Worm (Caenorhabditis elegans) whole organism, L1 larva: ENCODE data around the gene F21H7.5.
A peak's percentile ranks its signal among the peaks of the same experiment; 100 is the strongest.

Experiments
- C04F5.9 ChIP-seq: sonication (generic microtip); optimal IDR thresholded peaks from 2 replicates; lab custom pipeline; 2016; ENCODE audit warnings: missing genetic modification characterization, missing compliant biosample characterization
- F16B12.6 ChIP-seq: fragments of 150-350 bp; optimal IDR thresholded peaks from 2 replicates; lab custom pipeline; 2014; ENCODE audit warnings: missing biosample characterization, missing genetic modification characterization
- aly-2 ChIP-seq: fragments of 150-350 bp; optimal IDR thresholded peaks from 2 replicates; lab custom pipeline; 2014; ENCODE audit warnings: missing biosample characterization, missing genetic modification characterization
- ama-1 ChIP-seq: fragments of 150-350 bp; optimal IDR thresholded peaks from 2 replicates; lab custom pipeline; 2014
- blmp-1 ChIP-seq: fragments of 150-350 bp; optimal IDR thresholded peaks from 2 replicates; lab custom pipeline; 2014; ENCODE audit warnings: missing biosample characterization, missing genetic modification characterization
- ceh-8 ChIP-seq: fragments of 200-800 bp; sonication (Bioruptor generic); optimal IDR thresholded peaks from 2 replicates; lab custom pipeline; 2018; ENCODE audit warnings: mild to moderate bottlenecking, missing genetic modification characterization, moderate library complexity, missing compliant biosample characterization
- efl-1 ChIP-seq, 4 experiments: fragments of 150-350 bp; optimal IDR thresholded peaks in 3 of 4; peaks in 1 of 4; 1 replicate in 1 of 4; 2 replicates in 3 of 4; lab custom pipeline; 2014; ENCODE audit warnings: missing biosample characterization in 2 of 4, missing genetic modification characterization in 2 of 4, missing genetic modification reagents in 2 of 4
- efl-3 ChIP-seq: fragments of 200-800 bp; sonication (Bioruptor generic); optimal IDR thresholded peaks from 2 replicates; lab custom pipeline; 2018; ENCODE audit warnings: mild to moderate bottlenecking, missing genetic modification characterization, missing compliant biosample characterization
- egl-13 ChIP-seq: sonication (generic microtip); optimal IDR thresholded peaks from 2 replicates; lab custom pipeline; 2016; ENCODE audit warnings: missing genotype, missing genetic modification reagents, missing genetic modification characterization, missing compliant biosample characterization
- elt-2 ChIP-seq: sonication (generic microtip); optimal IDR thresholded peaks from 2 replicates; lab custom pipeline; 2016; ENCODE audit warnings: missing genetic modification characterization, mild to moderate bottlenecking, inconsistent platforms, missing compliant biosample characterization, missing genetic modification reagents
- elt-3 ChIP-seq, 6 experiments: fragments of 150-350 bp in 1 of 6; sonication (generic microtip); optimal IDR thresholded peaks; 2 replicates each; lab custom pipeline; 2017 to 2018; ENCODE audit warnings: missing biosample characterization in 6 of 6, missing genetic modification characterization in 6 of 6, inconsistent platforms in 1 of 6
- ets-5 ChIP-seq: fragments of 200-800 bp; sonication (Bioruptor generic); IDR thresholded peaks from 2 replicates; pipeline ENCODE4 v1.3.6; 2022; ENCODE audit warnings: missing genetic modification characterization, missing compliant biosample characterization
- hlh-17 ChIP-seq: fragments of 200-800 bp; sonication (Bioruptor generic); optimal IDR thresholded peaks from 2 replicates; lab custom pipeline; 2018; ENCODE audit warnings: missing genetic modification characterization, mild to moderate bottlenecking, missing compliant biosample characterization, moderate library complexity, borderline replicate concordance
- irx-1 ChIP-seq: sonication (generic microtip); optimal IDR thresholded peaks from 2 replicates; lab custom pipeline; 2016; ENCODE audit warnings: missing genetic modification characterization, missing compliant biosample characterization
- lin-14 ChIP-seq: fragments of 200-800 bp; sonication (Bioruptor generic); optimal IDR thresholded peaks from 2 replicates; lab custom pipeline; 2018; ENCODE audit warnings: mild to moderate bottlenecking, missing genetic modification characterization, moderate library complexity, missing compliant biosample characterization
- lin-15B ChIP-seq: fragments of 150-350 bp; sonication (generic microtip); optimal IDR thresholded peaks from 3 replicates; lab custom pipeline; 2014; ENCODE audit warnings: missing biosample characterization, missing genetic modification characterization
- lin-35 ChIP-seq, 2 experiments: fragments of 150-350 bp; optimal IDR thresholded peaks; 2 replicates each; lab custom pipeline; 2014; ENCODE audit warnings: missing biosample characterization in 2 of 2, missing genetic modification characterization in 2 of 2, missing genetic modification reagents in 2 of 2
- lir-3 ChIP-seq: sonication (generic microtip); optimal IDR thresholded peaks from 2 replicates; lab custom pipeline; 2016; ENCODE audit warnings: mild to moderate bottlenecking, missing genetic modification characterization, moderate library complexity, missing compliant biosample characterization; ENCODE audit not compliant: poor library complexity
- lsy-2 ChIP-seq, 2 experiments: fragments of 150-350 bp; optimal IDR thresholded peaks; 2 replicates each; lab custom pipeline; 2014; ENCODE audit warnings: missing biosample characterization in 2 of 2, missing genetic modification characterization in 2 of 2
- mef-2 ChIP-seq: fragments of 150-350 bp; optimal IDR thresholded peaks from 2 replicates; lab custom pipeline; 2014; ENCODE audit warnings: missing biosample characterization, missing genetic modification characterization
- nhr-19 ChIP-seq: fragments of 200-800 bp; sonication (Bioruptor generic); conservative IDR thresholded peaks from 2 replicates; pipeline ENCODE4 v1.3.6; 2022; ENCODE audit warnings: missing genetic modification characterization, missing compliant biosample characterization
- nhr-20 ChIP-seq: sonication (generic microtip); optimal IDR thresholded peaks from 2 replicates; lab custom pipeline; 2016; ENCODE audit warnings: mild to moderate bottlenecking, missing genetic modification characterization, missing compliant biosample characterization
- nhr-90 ChIP-seq: sonication (generic microtip); optimal IDR thresholded peaks from 2 replicates; lab custom pipeline; 2016; ENCODE audit warnings: mild to moderate bottlenecking, missing genetic modification characterization, missing compliant biosample characterization; ENCODE audit not compliant: poor library complexity
- pag-3 ChIP-seq: sonication (generic microtip); optimal IDR thresholded peaks from 2 replicates; lab custom pipeline; 2017; ENCODE audit warnings: missing genetic modification characterization, mild to moderate bottlenecking, missing compliant biosample characterization, antibody characterized with exemption, borderline replicate concordance; ENCODE audit not compliant: insufficient read depth
- rnt-1 ChIP-seq: sonication (generic microtip); optimal IDR thresholded peaks from 2 replicates; lab custom pipeline; 2016; ENCODE audit warnings: mild to moderate bottlenecking, missing genetic modification characterization, moderate library complexity, missing compliant biosample characterization
- skn-1 ChIP-seq: fragments of 150-350 bp; optimal IDR thresholded peaks from 2 replicates; lab custom pipeline; 2014; ENCODE audit warnings: missing biosample characterization, missing genetic modification characterization
- snu-23 ChIP-seq: sonication (generic microtip); optimal IDR thresholded peaks from 2 replicates; lab custom pipeline; 2016; ENCODE audit warnings: missing genetic modification characterization, missing compliant biosample characterization
- sptf-1 ChIP-seq: fragments of 150-350 bp; optimal IDR thresholded peaks from 2 replicates; lab custom pipeline; 2014; ENCODE audit warnings: missing biosample characterization, missing genetic modification characterization
- sup-37 ChIP-seq: fragments of 200-800 bp; sonication (Bioruptor generic); optimal IDR thresholded peaks from 2 replicates; lab custom pipeline; 2018; ENCODE audit warnings: mild to moderate bottlenecking, missing genetic modification characterization, missing compliant biosample characterization
- swsn-7 ChIP-seq: sonication (generic microtip); optimal IDR thresholded peaks from 2 replicates; lab custom pipeline; 2016; ENCODE audit warnings: missing genetic modification characterization, missing compliant biosample characterization
- tlp-1 ChIP-seq: fragments of 150-350 bp; optimal IDR thresholded peaks from 2 replicates; lab custom pipeline; 2014; ENCODE audit warnings: missing biosample characterization, missing genetic modification characterization
- unc-86 ChIP-seq: sonication (generic microtip); optimal IDR thresholded peaks from 2 replicates; lab custom pipeline; 2016; ENCODE audit warnings: missing genetic modification characterization, missing compliant biosample characterization
- vab-15 ChIP-seq: sonication (generic microtip); optimal IDR thresholded peaks from 2 replicates; lab custom pipeline; 2017; ENCODE audit warnings: missing genotype, mild to moderate bottlenecking, missing genetic modification characterization, missing compliant biosample characterization
- zag-1 ChIP-seq: fragments of 150-350 bp; optimal IDR thresholded peaks from 2 replicates; lab custom pipeline; 2014; ENCODE audit warnings: missing biosample characterization, missing genetic modification characterization
- ztf-11 ChIP-seq, 2 experiments: sonication (generic microtip); optimal IDR thresholded peaks; 2 replicates each; lab custom pipeline; 2016 to 2017; ENCODE audit warnings: missing genetic modification characterization in 2 of 2, missing biosample characterization in 1 of 2, missing compliant biosample characterization in 1 of 2

Gene F21H7.5

DNA sequence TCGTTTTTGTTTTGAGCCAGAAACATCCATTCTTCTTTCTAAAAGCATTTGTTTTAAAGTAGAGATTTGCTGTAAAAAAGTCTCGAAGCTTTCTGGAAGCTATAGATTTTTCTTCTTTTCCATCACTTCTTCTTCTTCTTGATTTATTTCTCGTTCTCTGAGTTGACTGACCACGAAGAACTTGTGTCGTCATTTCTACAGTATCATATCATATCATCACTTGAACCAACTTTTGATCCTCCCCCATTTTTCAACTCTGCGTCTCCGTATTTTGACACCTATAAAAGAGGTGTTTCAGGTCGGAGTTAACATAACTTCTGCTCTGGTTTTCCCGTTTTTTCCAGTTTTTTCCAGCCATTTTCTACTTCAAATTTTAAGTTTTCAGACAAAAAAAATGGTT is 22.8 kb upstream of the F21H7.5 start, which contains the start of gene F11A5.9:
F11A5.9 (plus strand) TSS at position 386 of the 400 bp plus-strand sequence.
- peak in 1 of 2 experiments; percentile 9 for TF ChIP-seq lin-35 (GFP tag; optimal IDR thresholded peaks at IDR 0.05; lab: Kevin White, UChicago)
- TF ChIP-seq nhr-90: no peak
- TF ChIP-seq blmp-1 (tag; lab: Kevin White, UChicago): peak; percentile 38
- no peak for TF ChIP-seq lin-14 (GFP tag; lab: Kevin White, UChicago)
- peak in 2 of 6 experiments; percentile 5 to 69 for TF ChIP-seq elt-3 (tag; optimal IDR thresholded peaks at IDR 0.05; lab: Kevin White, UChicago)
- no peak for TF ChIP-seq C04F5.9 (tag; lab: Kevin White, UChicago)
- TF ChIP-seq nhr-19 (GFP tag; lab: Robert Waterston, UW): peak; percentile 19; the same call in 1 of the 2 replicates
- TF ChIP-seq lsy-2 (tag; optimal IDR thresholded peaks at IDR 0.05; lab: Kevin White, UChicago): peak in 1 of 2 experiments; percentile 35

DNA sequence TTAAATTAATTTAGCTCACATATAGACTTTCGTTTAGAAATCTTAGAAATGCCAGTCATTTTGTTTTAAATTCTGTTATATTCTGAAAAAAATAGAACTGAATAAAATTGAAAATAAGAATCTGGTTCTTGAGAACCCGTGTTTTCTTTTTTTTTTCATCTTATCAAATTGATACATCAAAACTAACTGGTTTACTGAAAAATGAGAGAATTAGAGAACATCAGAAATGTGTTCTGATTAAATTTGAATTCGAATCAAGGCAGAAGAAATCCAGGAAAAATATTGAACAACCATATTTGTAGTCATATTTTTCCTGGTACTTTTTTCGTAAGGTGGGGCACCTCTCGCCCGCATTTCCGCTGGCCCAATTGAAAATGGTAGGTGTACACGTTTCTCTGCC is 18.8 kb upstream of the F21H7.5 start, which contains the start of gene F11A5.15:
F11A5.15 (minus strand) TSS at position 101 of the 400 bp plus-strand sequence.
- no peak for TF ChIP-seq aly-2 (tag; lab: Kevin White, UChicago)
- TF ChIP-seq elt-3 (tag; optimal IDR thresholded peaks at IDR 0.05; lab: Kevin White, UChicago): peak in 1 of 6 experiments; percentile 26
- TF ChIP-seq lsy-2 (tag; optimal IDR thresholded peaks at IDR 0.05; lab: Kevin White, UChicago): no peak
- no peak for TF ChIP-seq sptf-1
- no peak for TF ChIP-seq efl-1 (optimal IDR thresholded peaks at IDR 0.05; lab: Kevin White, UChicago)
- TF ChIP-seq efl-1 (GFP tag; optimal IDR thresholded peaks at IDR 0.05 in 1 of 2; lab: Kevin White, UChicago): peak in 1 of 2 experiments; percentile 31
- no peak for TF ChIP-seq ceh-8 (GFP tag; lab: Kevin White, UChicago)
- no peak for TF ChIP-seq hlh-17 (GFP tag; lab: Kevin White, UChicago)
- TF ChIP-seq lir-3 (tag; lab: Kevin White, UChicago): no peak
- no peak for TF ChIP-seq skn-1
- TF ChIP-seq egl-13 (tag; lab: Kevin White, UChicago): no peak
- no peak for TF ChIP-seq snu-23 (GFP tag; lab: Kevin White, UChicago)
- no peak for TF ChIP-seq pag-3
- TF ChIP-seq ets-5 (GFP tag; lab: Robert Waterston, UW): no peak
- no peak for TF ChIP-seq ama-1
- TF ChIP-seq tlp-1: no peak
- TF ChIP-seq, all 84 proteins: peak for 2

DNA sequence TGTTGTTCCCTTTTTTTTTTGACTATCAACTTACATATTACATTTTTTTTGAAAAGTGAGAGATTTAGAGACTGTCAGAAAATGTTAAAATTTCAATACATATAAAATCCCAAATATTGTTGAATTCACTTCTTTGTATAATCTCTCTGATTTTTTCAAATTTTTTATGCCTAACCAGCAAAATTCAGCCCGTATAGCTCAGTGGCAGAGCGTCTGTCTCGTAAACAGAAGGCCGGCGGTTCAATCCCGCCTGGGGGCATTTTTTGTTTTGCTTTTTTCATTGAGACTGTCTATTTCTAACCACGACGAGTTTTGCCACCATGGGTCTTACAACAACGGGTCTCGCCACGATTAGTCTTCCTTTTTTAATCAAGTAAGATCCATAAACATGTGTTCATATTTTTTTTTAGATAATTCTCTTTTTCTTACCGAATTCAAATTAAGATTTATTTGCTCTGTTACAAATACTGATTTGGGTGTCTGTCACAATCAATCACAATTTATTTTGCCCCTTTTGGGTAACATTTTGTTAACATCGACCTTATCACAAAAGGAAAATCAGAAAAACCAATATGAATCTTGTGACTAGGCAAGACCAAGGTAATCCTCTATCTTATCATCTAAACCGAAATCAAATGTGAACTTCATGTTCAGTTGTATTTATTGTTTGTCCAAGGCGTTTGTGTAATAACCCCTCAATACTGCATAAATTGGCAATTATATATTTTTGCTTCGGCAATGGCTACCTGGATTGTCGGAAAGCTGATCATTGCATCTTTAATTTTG is 18.2 kb upstream of the F21H7.5 start, which contains the start of gene glc-1:
glc-1 (plus strand) TSS at position 663 of the 786 bp plus-strand sequence.
- TF ChIP-seq ets-5 (GFP tag; lab: Robert Waterston, UW) (no peak), elt-3 (tag; optimal IDR thresholded peaks at IDR 0.05; lab: Kevin White, UChicago) (peak in 1 of 6 experiments; percentile 87), efl-3 (GFP tag; lab: Kevin White, UChicago) (no peak), blmp-1 (tag; lab: Kevin White, UChicago) (peak; percentile 30), nhr-20 (tag; lab: Kevin White, UChicago) (no peak), unc-86 (tag; lab: Kevin White, UChicago) (no peak), elt-2 (tag; lab: Kevin White, UChicago) (peak; percentile 15), F16B12.6 (tag; lab: Kevin White, UChicago) (no peak), irx-1 (tag; lab: Kevin White, UChicago) (no peak), ztf-11 (tag; optimal IDR thresholded peaks at IDR 0.05; lab: Kevin White, UChicago) (no peak), tlp-1 (no peak), lin-35 (GFP tag; optimal IDR thresholded peaks at IDR 0.05; lab: Kevin White, UChicago) (peak in 1 of 2 experiments; percentile 9)

DNA sequence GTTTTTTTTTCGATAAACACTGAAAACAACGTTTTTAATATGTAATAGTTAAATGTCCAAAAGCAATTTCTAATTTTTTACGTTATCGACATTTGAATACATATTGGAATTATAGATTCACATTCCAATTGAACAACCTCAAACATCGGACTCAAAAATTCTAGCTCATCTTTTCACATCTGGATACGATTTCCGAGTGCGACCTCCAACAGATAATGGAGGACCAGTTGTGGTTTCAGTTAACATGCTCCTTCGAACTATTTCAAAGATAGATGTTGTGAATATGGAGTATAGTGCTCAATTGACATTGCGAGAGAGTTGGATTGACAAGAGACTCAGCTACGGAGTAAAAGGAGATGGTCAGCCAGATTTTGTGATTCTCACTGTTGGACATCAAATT is 17.3 kb upstream of the F21H7.5 start:
- TF ChIP-seq vab-15 (tag; lab: Kevin White, UChicago) (no peak), nhr-20 (tag; lab: Kevin White, UChicago) (no peak), elt-3 (tag; optimal IDR thresholded peaks at IDR 0.05; lab: Kevin White, UChicago) (no peak), swsn-7 (tag; lab: Kevin White, UChicago) (no peak), C04F5.9 (tag; lab: Kevin White, UChicago) (no peak), mef-2 (no peak), lin-15B (tag; lab: Kevin White, UChicago) (no peak), zag-1 (no peak), pag-3 (no peak), F16B12.6 (tag; lab: Kevin White, UChicago) (no peak), lir-3 (tag; lab: Kevin White, UChicago) (no peak), sup-37 (GFP tag; lab: Kevin White, UChicago) (no peak), rnt-1 (tag; lab: Kevin White, UChicago) (no peak), ama-1 (no peak), irx-1 (tag; lab: Kevin White, UChicago) (no peak), nhr-90 (no peak)
